Worm (Caenorhabditis elegans) whole organism, young adult: ENCODE measurements around the gene Y57G11C.46.

Source experiments
- B0261.1 ChIP-seq: sonication (generic microtip); optimal IDR thresholded peaks from 2 replicates; lab custom pipeline; 2016; ENCODE audit warnings: mild to moderate bottlenecking, missing genetic modification characterization, moderate library complexity, missing compliant biosample characterization
- B0336.3 ChIP-seq: fragments of 200-800 bp; sonication (Bioruptor generic); IDR thresholded peaks from 2 replicates; pipeline ENCODE4 v1.3.6; 2022; ENCODE audit warnings: missing genetic modification characterization, missing compliant biosample characterization
- D2030.7 ChIP-seq: fragments of 200-800 bp; sonication (Bioruptor generic); IDR thresholded peaks from 2 replicates; pipeline ENCODE4 v1.3.6; 2022; ENCODE audit warnings: missing genetic modification reagents, missing genetic modification characterization, missing compliant biosample characterization
- F23B12.7 ChIP-seq: sonication (generic microtip); optimal IDR thresholded peaks from 2 replicates; lab custom pipeline; 2017; ENCODE audit warnings: missing genetic modification characterization, mild to moderate bottlenecking, missing compliant biosample characterization, antibody characterized with exemption, moderate library complexity; ENCODE audit not compliant: insufficient read depth
- F49E8.2 ChIP-seq: sonication (generic microtip); optimal IDR thresholded peaks from 3 replicates; lab custom pipeline; 2017; ENCODE audit warnings: missing genetic modification characterization, mild to moderate bottlenecking, missing compliant biosample characterization, antibody characterized with exemption, moderate library complexity; ENCODE audit not compliant: insufficient read depth
- T26A5.8 ChIP-seq: sonication (generic microtip); optimal IDR thresholded peaks from 2 replicates; lab custom pipeline; 2016; ENCODE audit warnings: missing genetic modification characterization, missing compliant biosample characterization
- Y53G8AR.9 ChIP-seq: fragments of 200-800 bp; sonication (Bioruptor generic); conservative IDR thresholded peaks from 2 replicates; pipeline ENCODE4 v1.3.6; 2022; ENCODE audit warnings: missing genetic modification reagents, missing genetic modification characterization, missing compliant biosample characterization
- Y56A3A.18 ChIP-seq: fragments of 200-800 bp; sonication (Bioruptor generic); IDR thresholded peaks from 2 replicates; pipeline ENCODE4 v1.3.6; 2022; ENCODE audit warnings: missing genetic modification reagents, missing genetic modification characterization, missing compliant biosample characterization
- Y67H2A.10 ChIP-seq: fragments of 200-800 bp; sonication (Bioruptor generic); conservative IDR thresholded peaks from 2 replicates; pipeline ENCODE4 v1.3.6; 2022; ENCODE audit warnings: missing genetic modification reagents, missing genetic modification characterization, missing compliant biosample characterization
- Y79H2A.3 ChIP-seq: fragments of 200-800 bp; sonication (Bioruptor generic); conservative IDR thresholded peaks from 2 replicates; pipeline ENCODE4 v1.3.6; 2022; ENCODE audit warnings: missing genetic modification reagents, missing genetic modification characterization, missing compliant biosample characterization
- ZK185.1 ChIP-seq: sonication (generic microtip); optimal IDR thresholded peaks from 2 replicates; lab custom pipeline; 2016; ENCODE audit warnings: mild to moderate bottlenecking, missing genetic modification characterization, missing compliant biosample characterization; ENCODE audit not compliant: poor library complexity, severe bottlenecking
- athp-1 ChIP-seq: sonication (generic microtip); optimal IDR thresholded peaks from 2 replicates; lab custom pipeline; 2017; ENCODE audit warnings: mild to moderate bottlenecking, missing genetic modification characterization, missing compliant biosample characterization
- attf-3 ChIP-seq: fragments of 200-800 bp; sonication (Bioruptor generic); conservative IDR thresholded peaks from 2 replicates; pipeline ENCODE4 v1.3.6; 2022; ENCODE audit warnings: missing genetic modification reagents, missing genetic modification characterization, missing compliant biosample characterization
- attf-5 ChIP-seq: fragments of 200-800 bp; sonication (Bioruptor generic); optimal IDR thresholded peaks from 2 replicates; lab custom pipeline; 2018; ENCODE audit warnings: mild to moderate bottlenecking, missing genetic modification characterization, missing compliant biosample characterization
- attf-6 ChIP-seq: fragments of 200-800 bp; sonication (Bioruptor generic); IDR thresholded peaks from 2 replicates; pipeline ENCODE4 v1.3.6; 2022; ENCODE audit warnings: missing genetic modification reagents, missing genetic modification characterization, missing compliant biosample characterization
- cebp-1 ChIP-seq, 2 experiments: fragments of 200-800 bp in 1 of 2; sonication (Bioruptor generic) in 1 of 2; sonication (generic microtip) in 1 of 2; IDR thresholded peaks in 1 of 2; optimal IDR thresholded peaks in 1 of 2; 2 replicates each; pipeline versions ENCODE4 v1.3.6 to Lab custom; 2017 to 2022; ENCODE audit warnings: missing compliant biosample characterization in 2 of 2, missing genetic modification characterization in 2 of 2, mild to moderate bottlenecking in 1 of 2, missing genetic modification reagents in 1 of 2, moderate library complexity in 1 of 2
- ceh-27 ChIP-seq: fragments of 200-800 bp; sonication (Bioruptor generic); optimal IDR thresholded peaks from 2 replicates; lab custom pipeline; 2018; ENCODE audit warnings: mild to moderate bottlenecking, missing genetic modification characterization, moderate library complexity, missing compliant biosample characterization
- ceh-40 ChIP-seq: fragments of 200-800 bp; sonication (Bioruptor generic); IDR thresholded peaks from 2 replicates; pipeline ENCODE4 v1.3.6; 2022; ENCODE audit warnings: missing genetic modification characterization, missing compliant biosample characterization
- ceh-58 ChIP-seq: fragments of 200-800 bp; sonication (Bioruptor generic); IDR thresholded peaks from 2 replicates; pipeline ENCODE4 v1.3.6; 2022; ENCODE audit warnings: missing genetic modification characterization, missing compliant biosample characterization
- die-1 ChIP-seq: sonication (generic microtip); optimal IDR thresholded peaks from 2 replicates; lab custom pipeline; 2016; ENCODE audit warnings: missing genotype, mild to moderate bottlenecking, missing genetic modification characterization, missing compliant biosample characterization
- dox-1 ChIP-seq: fragments of 200-800 bp; sonication (Bioruptor generic); IDR thresholded peaks from 2 replicates; pipeline ENCODE4 v1.3.6; 2022; ENCODE audit warnings: missing genetic modification reagents, missing genetic modification characterization, missing compliant biosample characterization
- dpl-1 ChIP-seq: fragments of 150-350 bp; optimal IDR thresholded peaks from 2 replicates; lab custom pipeline; 2014; ENCODE audit warnings: missing biosample characterization, missing genetic modification reagents, missing genetic modification characterization
- efl-1 ChIP-seq: fragments of 150-350 bp; optimal IDR thresholded peaks from 2 replicates; lab custom pipeline; 2014; ENCODE audit warnings: missing biosample characterization, missing genetic modification reagents, missing genetic modification characterization
- ekl-4 ChIP-seq: fragments of 200-800 bp; sonication (Bioruptor generic); IDR thresholded peaks from 2 replicates; pipeline ENCODE4 v1.3.6; 2022; ENCODE audit warnings: missing genetic modification reagents, missing genetic modification characterization, missing compliant biosample characterization
- gei-17 ChIP-seq: fragments of 200-800 bp; sonication (Bioruptor generic); optimal IDR thresholded peaks from 2 replicates; lab custom pipeline; 2018; ENCODE audit warnings: mild to moderate bottlenecking, missing genetic modification characterization, missing compliant biosample characterization
- hmg-1.2 ChIP-seq: fragments of 200-800 bp; sonication (Bioruptor generic); IDR thresholded peaks from 2 replicates; pipeline ENCODE4 v1.3.6; 2022; ENCODE audit warnings: missing genetic modification reagents, missing genetic modification characterization, missing compliant biosample characterization
- lin-35 ChIP-seq, 3 experiments: fragments of 150-350 bp in 2 of 3; sonication (generic microtip) in 1 of 3; optimal IDR thresholded peaks; 2 replicates each; lab custom pipeline; 2014 to 2018; ENCODE audit warnings: missing biosample characterization in 3 of 3, missing genetic modification characterization in 3 of 3, missing genetic modification reagents in 3 of 3
- lsl-1 ChIP-seq: fragments of 200-800 bp; sonication (Bioruptor generic); optimal IDR thresholded peaks from 2 replicates; lab custom pipeline; 2018; ENCODE audit warnings: mild to moderate bottlenecking, missing genetic modification characterization, moderate library complexity, missing compliant biosample characterization
- madf-6 ChIP-seq: fragments of 200-800 bp; sonication (Bioruptor generic); IDR thresholded peaks from 2 replicates; pipeline ENCODE4 v1.3.6; 2022; ENCODE audit warnings: missing genetic modification reagents, missing genetic modification characterization, missing compliant biosample characterization
- mcd-1 ChIP-seq: fragments of 200-800 bp; sonication (Bioruptor generic); IDR thresholded peaks from 2 replicates; pipeline ENCODE4 v1.3.6; 2022; ENCODE audit warnings: missing genetic modification reagents, missing genetic modification characterization, missing compliant biosample characterization
- nfya-1 ChIP-seq: sonication (generic microtip); optimal IDR thresholded peaks from 2 replicates; lab custom pipeline; 2017; ENCODE audit warnings: antibody characterized with exemption, missing compliant biosample characterization, missing genetic modification characterization, borderline replicate concordance; ENCODE audit not compliant: insufficient read depth
- nhr-80 ChIP-seq: sonication (generic microtip); optimal IDR thresholded peaks from 2 replicates; lab custom pipeline; 2016; ENCODE audit warnings: missing genetic modification characterization, missing compliant biosample characterization
- pbrm-1 ChIP-seq: fragments of 200-800 bp; sonication (Bioruptor generic); IDR thresholded peaks from 2 replicates; pipeline ENCODE4 v1.3.6; 2022; ENCODE audit warnings: missing genetic modification reagents, missing genetic modification characterization, missing compliant biosample characterization
- pha-4 ChIP-seq: fragments of 150-350 bp; sonication (generic microtip); optimal IDR thresholded peaks from 2 replicates; lab custom pipeline; 2014; ENCODE audit warnings: missing biosample characterization, missing genetic modification reagents, missing genetic modification characterization
- sdz-38 ChIP-seq: sonication (generic microtip); optimal IDR thresholded peaks from 2 replicates; lab custom pipeline; 2016; ENCODE audit warnings: missing genotype, missing genetic modification characterization, missing compliant biosample characterization
- snpc-4 ChIP-seq, 5 experiments: fragments of 150-350 bp in 1 of 5; sonication (generic microtip) in 4 of 5; optimal IDR thresholded peaks; 2 replicates each; lab custom pipeline; 2014 to 2018; ENCODE audit warnings: missing genetic modification characterization in 5 of 5, missing biosample characterization in 3 of 5, antibody characterized with exemption in 2 of 5, mild to moderate bottlenecking in 2 of 5, missing compliant biosample characterization in 2 of 5, missing genotype in 2 of 5, moderate library complexity in 2 of 5, missing genetic modification reagents in 1 of 5
- somi-1 ChIP-seq: fragments of 200-800 bp; sonication (Bioruptor generic); optimal IDR thresholded peaks from 2 replicates; lab custom pipeline; 2018; ENCODE audit warnings: mild to moderate bottlenecking, missing genetic modification characterization, missing compliant biosample characterization
- sptf-2 ChIP-seq: fragments of 200-800 bp; sonication (Bioruptor generic); optimal IDR thresholded peaks from 2 replicates; lab custom pipeline; 2018; ENCODE audit warnings: mild to moderate bottlenecking, missing genetic modification characterization, missing compliant biosample characterization
- tbp1 ChIP-seq: fragments of 200-800 bp; sonication (Bioruptor generic); optimal IDR thresholded peaks from 2 replicates; lab custom pipeline; 2018; ENCODE audit warnings: mild to moderate bottlenecking, missing genetic modification characterization, missing compliant biosample characterization
- zfh-2 ChIP-seq: fragments of 200-800 bp; sonication (Bioruptor generic); conservative IDR thresholded peaks from 2 replicates; pipeline ENCODE4 v1.3.6; 2022; ENCODE audit warnings: missing genetic modification reagents, missing genetic modification characterization, missing compliant biosample characterization
- ztf-26 ChIP-seq: sonication (generic microtip); optimal IDR thresholded peaks from 2 replicates; lab custom pipeline; 2017; ENCODE audit warnings: missing genetic modification characterization, missing compliant biosample characterization

Y57G11C.46 gene

ce11 chrIV:14767693-14768251 is 48.4 kb downstream of the Y57G11C.46 start, which contains the start of the genes mrps-7 and Y57G11C.3 (continued):
- peak; percentile 93 for TF ChIP-seq cebp-1 (GFP tag; IDR thresholded peaks at IDR 0.05; lab: Robert Waterston, UW)
- peak; percentile 96 for TF ChIP-seq cebp-1 (tag; optimal IDR thresholded peaks at IDR 0.05; lab: Kevin White, UChicago)
- TF ChIP-seq nhr-80 (tag; lab: Kevin White, UChicago): peak; percentile 11
- no peak for TF ChIP-seq ceh-40 (GFP tag; lab: Robert Waterston, UW)
- TF ChIP-seq Y67H2A.10 (GFP tag; lab: Robert Waterston, UW): no peak
- peak; percentile 68 for TF ChIP-seq B0336.3 (GFP tag; lab: Robert Waterston, UW)
- peak; percentile 99 for TF ChIP-seq hmg-1.2
- peak; percentile 73 for TF ChIP-seq madf-6
- no peak for TF ChIP-seq Y56A3A.18
- TF ChIP-seq sdz-38 (tag; lab: Kevin White, UChicago): no peak
- peak; percentile 100 for TF ChIP-seq attf-3 (GFP tag; lab: Robert Waterston, UW)
- TF ChIP-seq Y79H2A.3: no peak
- peak; percentile 74 for TF ChIP-seq ceh-27 (GFP tag; lab: Kevin White, UChicago)
- peak; percentile 30 for TF ChIP-seq athp-1 (tag; lab: Kevin White, UChicago)
- TF ChIP-seq ZK185.1: peak; percentile 78
- peak; percentile 18 for TF ChIP-seq dpl-1
- TF ChIP-seq pha-4 (tag; lab: Kevin White, UChicago): peak; percentile 80
- no peak for TF ChIP-seq T26A5.8 (tag; lab: Kevin White, UChicago)
- TF ChIP-seq ceh-58 (GFP tag; lab: Robert Waterston, UW): no peak
- TF ChIP-seq lsl-1 (GFP tag; lab: Kevin White, UChicago): peak; percentile 45
- TF ChIP-seq lin-35 (GFP tag; optimal IDR thresholded peaks at IDR 0.05; lab: Kevin White, UChicago): peak in 2 of 3 experiments; percentile 12 to 83
- TF ChIP-seq efl-1 (GFP tag; lab: Kevin White, UChicago): peak; percentile 54
- TF ChIP-seq D2030.7 (GFP tag; lab: Robert Waterston, UW): peak; percentile 64; the same call in 1 of the 2 replicates
- peak; percentile 63 for TF ChIP-seq ztf-26 (tag; lab: Kevin White, UChicago)
- peak; percentile 79 for TF ChIP-seq pbrm-1 (GFP tag; lab: Robert Waterston, UW)
- TF ChIP-seq nfya-1 (tag; lab: Kevin White, UChicago): no peak
- TF ChIP-seq dox-1 (GFP tag; lab: Robert Waterston, UW): peak; percentile 86
- no peak for TF ChIP-seq sptf-2 (GFP tag; lab: Kevin White, UChicago)
- peak; percentile 82 for TF ChIP-seq F23B12.7 (tag; lab: Kevin White, UChicago)
- TF ChIP-seq somi-1 (GFP tag; lab: Kevin White, UChicago): no peak
- no peak for TF ChIP-seq gei-17 (GFP tag; lab: Kevin White, UChicago)
- no peak for TF ChIP-seq die-1 (tag; lab: Kevin White, UChicago)
- peak; percentile 79 for TF ChIP-seq attf-5 (GFP tag; lab: Kevin White, UChicago)
- TF ChIP-seq B0261.1: no peak

- TF ChIP-seq attf-6 (GFP tag; lab: Robert Waterston, UW) (peak; percentile 87), mcd-1 (GFP tag; lab: Robert Waterston, UW) (0 out of 2 replicates have a peak, but pooled peaks have one; percentile 34), sdz-38 (tag; lab: Kevin White, UChicago) (no peak), madf-6 (peak; percentile 6; the same call in 1 of the 2 replicates), ekl-4 (GFP tag; lab: Robert Waterston, UW) (peak; percentile 47; the same call in 1 of the 2 replicates), Y53G8AR.9 (GFP tag; lab: Robert Waterston, UW) (no peak), snpc-4 (GFP tag; optimal IDR thresholded peaks at IDR 0.05; lab: Kevin White, UChicago) (no peak), snpc-4 (tag; optimal IDR thresholded peaks at IDR 0.05; lab: Kevin White, UChicago) (peak in 2 of 4 experiments; percentile 3 to 82), F49E8.2 (tag; lab: Kevin White, UChicago) (no peak), zfh-2 (no peak), D2030.7 (GFP tag; lab: Robert Waterston, UW) (0 out of 2 replicates have a peak, but pooled peaks have one; percentile 14), tbp1 (GFP tag; lab: Kevin White, UChicago) (peak; percentile 18)
These were observed 49.8 kb downstream of the Y57G11C.46 start, which contains the start of gene vti-1 for ce11 chrIV:14766382-14766781. Gene vti-1, minus strand, starts transcription at chrIV:14766665.
